Fruit fly (Drosophila melanogaster) whole organism, embryonic: ENCODE data around the gene Swip-1.
A peak's percentile ranks its signal among the peaks of the same experiment; 100 is the strongest.

Source experiments
- Ada2b ChIP-seq: fragments of 200-800 bp; sonication (Bioruptor generic); IDR thresholded peaks from 2 replicates; pipeline ENCODE4 v1.3.6; 2022; ENCODE audit warnings: missing biosample characterization, missing genetic modification characterization
- Awh ChIP-seq: fragments of 200-800 bp; sonication (Bioruptor generic); IDR thresholded peaks from 2 replicates; pipeline ENCODE4, ENCODE4 v1.3.6; 2022; ENCODE audit warnings: missing biosample characterization, missing genetic modification characterization
- BtbVII ChIP-seq: fragments of 200-800 bp; sonication (Bioruptor generic); optimal IDR thresholded peaks from 3 replicates; lab custom pipeline; 2017; ENCODE audit warnings: missing biosample characterization, mild to moderate bottlenecking, missing genetic modification characterization
- CG10321 ChIP-seq: fragments of 200-800 bp; sonication (Bioruptor generic); IDR thresholded peaks from 2 replicates; pipeline ENCODE4 v1.3.6; 2022; ENCODE audit warnings: missing biosample characterization, missing genetic modification characterization
- CG10462 ChIP-seq: fragments of 200-800 bp; sonication (Bioruptor generic); optimal IDR thresholded peaks from 2 replicates; lab custom pipeline; 2016; ENCODE audit warnings: missing biosample characterization, missing genetic modification characterization
- CG13123 ChIP-seq: fragments of 200-800 bp; sonication (Bioruptor generic); optimal IDR thresholded peaks from 2 replicates; lab custom pipeline; 2016; ENCODE audit warnings: missing biosample characterization, missing genetic modification characterization
- CG14860 ChIP-seq: fragments of 200-800 bp; sonication (Bioruptor generic); IDR thresholded peaks from 3 replicates; pipeline ENCODE4 v1.3.6; 2022; ENCODE audit warnings: missing biosample characterization, missing genetic modification characterization; ENCODE audit not compliant: partially characterized antibody
- CG15601 ChIP-seq: fragments of 200-800 bp; sonication (Bioruptor generic); optimal IDR thresholded peaks from 3 replicates; lab custom pipeline; 2019; ENCODE audit warnings: missing biosample characterization, mild to moderate bottlenecking, missing genetic modification characterization, moderate library complexity
- CG16863 ChIP-seq: fragments of 200-800 bp; sonication (Bioruptor generic); optimal IDR thresholded peaks from 3 replicates; lab custom pipeline; 2016; ENCODE audit warnings: missing biosample characterization, missing genetic modification characterization
- CG17359 ChIP-seq: fragments of 200-800 bp; sonication (Bioruptor generic); optimal IDR thresholded peaks from 3 replicates; lab custom pipeline; 2018; ENCODE audit warnings: missing biosample characterization, mild to moderate bottlenecking, missing genetic modification characterization, moderate library complexity
- CG30431 ChIP-seq: fragments of 200-800 bp; sonication (Bioruptor generic); optimal IDR thresholded peaks from 2 replicates; lab custom pipeline; 2017; ENCODE audit warnings: missing biosample characterization, missing genetic modification characterization
- CG4328 ChIP-seq: fragments of 200-800 bp; sonication (Bioruptor generic); optimal IDR thresholded peaks from 3 replicates; lab custom pipeline; 2017; ENCODE audit warnings: missing biosample characterization, missing genetic modification reagents, missing genetic modification characterization
- CG4617 ChIP-seq: fragments of 200-800 bp; sonication (Bioruptor generic); optimal IDR thresholded peaks from 3 replicates; lab custom pipeline; 2016; ENCODE audit warnings: missing biosample characterization, missing genetic modification characterization, borderline replicate concordance
- CG4820 ChIP-seq: fragments of 200-800 bp; sonication (Bioruptor generic); optimal IDR thresholded peaks from 3 replicates; lab custom pipeline; 2016; ENCODE audit warnings: missing biosample characterization, missing genetic modification characterization
- CG6683 ChIP-seq: fragments of 200-800 bp; sonication (Bioruptor generic); optimal IDR thresholded peaks from 2 replicates; lab custom pipeline; 2017; ENCODE audit warnings: missing biosample characterization, mild to moderate bottlenecking, missing genetic modification characterization, missing genetic modification reagents
- CG6689 ChIP-seq: fragments of 200-800 bp; sonication (Bioruptor generic); IDR thresholded peaks from 2 replicates; pipeline ENCODE4 v1.3.6; 2022; ENCODE audit warnings: missing biosample characterization, missing genetic modification characterization
- CG7357 ChIP-seq: fragments of 200-800 bp; sonication (Bioruptor generic); IDR thresholded peaks from 3 replicates; pipeline ENCODE4 v1.3.6; 2022; ENCODE audit warnings: missing biosample characterization, missing genetic modification characterization
- CG9215 ChIP-seq: fragments of 200-800 bp; sonication (Bioruptor generic); IDR thresholded peaks from 2 replicates; pipeline ENCODE4 v1.3.6; 2022; ENCODE audit warnings: missing biosample characterization, missing genetic modification characterization
- Camta ChIP-seq: fragments of 200-800 bp; sonication (Bioruptor generic); optimal IDR thresholded peaks from 2 replicates; lab custom pipeline; 2016; ENCODE audit warnings: missing biosample characterization, missing genetic modification characterization
- Doc3 ChIP-seq: fragments of 200-800 bp; sonication (Bioruptor generic); IDR thresholded peaks from 3 replicates; pipeline ENCODE4 v1.3.6; 2022; ENCODE audit warnings: missing biosample characterization, missing genetic modification characterization; ENCODE audit not compliant: partially characterized antibody
- Hsf ChIP-seq: fragments of 200-800 bp; sonication (Bioruptor generic); optimal IDR thresholded peaks from 3 replicates; lab custom pipeline; 2016; ENCODE audit warnings: missing biosample characterization, missing genetic modification characterization
- Lim3 ChIP-seq: fragments of 200-800 bp; sonication (Bioruptor generic); IDR thresholded peaks from 2 replicates; pipeline ENCODE4 v1.3.6; 2022; ENCODE audit warnings: missing biosample characterization, missing genetic modification characterization
- Myb ChIP-seq: fragments of 200-800 bp; sonication (Bioruptor generic); optimal IDR thresholded peaks from 2 replicates; lab custom pipeline; 2016; ENCODE audit warnings: missing biosample characterization, missing genetic modification characterization
- Nf-YB ChIP-seq: fragments of 200-800 bp; sonication (Bioruptor generic); optimal IDR thresholded peaks from 3 replicates; lab custom pipeline; 2019; ENCODE audit warnings: missing biosample characterization, mild to moderate bottlenecking, missing genetic modification characterization, moderate library complexity
- Scr ChIP-seq: fragments of 200-800 bp; sonication (Bioruptor generic); IDR thresholded peaks from 2 replicates; pipeline ENCODE4 v1.3.6; 2022; ENCODE audit warnings: missing biosample characterization, missing genetic modification characterization; ENCODE audit not compliant: partially characterized antibody
- Sry-β ChIP-seq: fragments of 200-800 bp; sonication (Bioruptor generic); optimal IDR thresholded peaks from 2 replicates; lab custom pipeline; 2018; ENCODE audit warnings: missing biosample characterization, mild to moderate bottlenecking, missing genetic modification characterization, moderate library complexity
- Sry-δ ChIP-seq: fragments of 200-800 bp; sonication (Bioruptor generic); optimal IDR thresholded peaks from 2 replicates; lab custom pipeline; 2016; ENCODE audit warnings: missing biosample characterization, missing genetic modification characterization
- TFAM ChIP-seq: fragments of 200-800 bp; sonication (Bioruptor generic); optimal IDR thresholded peaks from 2 replicates; lab custom pipeline; 2017; ENCODE audit warnings: missing biosample characterization, missing genetic modification characterization, inconsistent platforms
- Trl ChIP-seq, 3 experiments: fragments of >200 bp in 2 of 3; fragments of 200-800 bp in 1 of 3; sonication (Bioruptor generic) in 1 of 3; optimal IDR thresholded peaks; 2 replicates in 1 of 3; 3 replicates in 2 of 3; lab custom pipeline; 2016 to 2017; ENCODE audit warnings: missing biosample characterization in 1 of 3, missing genetic modification characterization in 1 of 3
- Vsx1 ChIP-seq: fragments of 200-800 bp; sonication (Bioruptor generic); optimal IDR thresholded peaks from 2 replicates; lab custom pipeline; 2017; ENCODE audit warnings: missing biosample characterization, mild to moderate bottlenecking, missing genetic modification characterization, missing genetic modification reagents
- amos ChIP-seq: fragments of 200-800 bp; sonication (Bioruptor generic); IDR thresholded peaks from 2 replicates; pipeline ENCODE4 v1.3.6; 2022; ENCODE audit warnings: missing biosample characterization, missing genetic modification characterization; ENCODE audit not compliant: partially characterized antibody
- aop ChIP-seq: fragments of 200-800 bp; sonication (Bioruptor generic); IDR thresholded peaks from 2 replicates; pipeline ENCODE4 v1.3.6; 2022; ENCODE audit warnings: missing biosample characterization, missing genetic modification characterization
- ara ChIP-seq: fragments of 200-800 bp; sonication (Bioruptor generic); IDR thresholded peaks from 2 replicates; pipeline ENCODE4 v1.3.6; 2022; ENCODE audit warnings: missing biosample characterization, missing genetic modification characterization
- chinmo ChIP-seq: fragments of 200-800 bp; sonication (Bioruptor generic); IDR thresholded peaks from 4 replicates; pipeline ENCODE4 v1.3.6; 2022; ENCODE audit warnings: missing biosample characterization, missing genetic modification characterization; ENCODE audit not compliant: partially characterized antibody
- dmrt11E ChIP-seq: fragments of 200-800 bp; sonication (Bioruptor generic); optimal IDR thresholded peaks from 3 replicates; lab custom pipeline; 2018; ENCODE audit warnings: missing biosample characterization, mild to moderate bottlenecking, missing genetic modification characterization, moderate library complexity
- fru ChIP-seq: fragments of >200 bp; optimal IDR thresholded peaks from 2 replicates; lab custom pipeline; 2017
- gcm2 ChIP-seq: fragments of 200-800 bp; sonication (Bioruptor generic); optimal IDR thresholded peaks from 2 replicates; lab custom pipeline; 2016; ENCODE audit warnings: missing biosample characterization, missing genetic modification characterization
- luna ChIP-seq: fragments of 200-800 bp; sonication (Bioruptor generic); optimal IDR thresholded peaks from 2 replicates; lab custom pipeline; 2016; ENCODE audit warnings: missing biosample characterization, missing genetic modification characterization
- nerfin-2 ChIP-seq: fragments of 200-800 bp; sonication (Bioruptor generic); IDR thresholded peaks from 2 replicates; pipeline ENCODE4 v1.3.6; 2022; ENCODE audit warnings: missing biosample characterization, missing genetic modification characterization; ENCODE audit not compliant: partially characterized antibody
- nmo ChIP-seq: fragments of 200-800 bp; sonication (Bioruptor generic); optimal IDR thresholded peaks from 2 replicates; lab custom pipeline; 2018; ENCODE audit warnings: missing biosample characterization, mild to moderate bottlenecking, missing genetic modification characterization, moderate library complexity
- onecut ChIP-seq: fragments of 200-800 bp; sonication (Bioruptor generic); IDR thresholded peaks from 2 replicates; pipeline ENCODE4 v1.3.6; 2022; ENCODE audit warnings: missing biosample characterization, missing genetic modification characterization
- pita ChIP-seq: fragments of 200-800 bp; sonication (Bioruptor generic); optimal IDR thresholded peaks from 2 replicates; lab custom pipeline; 2017; ENCODE audit warnings: missing biosample characterization, mild to moderate bottlenecking, missing genetic modification characterization
- psq ChIP-seq: fragments of 200-800 bp; sonication (Bioruptor generic); optimal IDR thresholded peaks from 2 replicates; lab custom pipeline; 2017; ENCODE audit warnings: missing biosample characterization, missing genetic modification characterization
- schlank ChIP-seq: fragments of 200-800 bp; sonication (Bioruptor generic); optimal IDR thresholded peaks from 2 replicates; lab custom pipeline; 2018; ENCODE audit warnings: missing biosample characterization, mild to moderate bottlenecking, missing genetic modification characterization
- slou ChIP-seq: fragments of 200-800 bp; sonication (Bioruptor generic); optimal IDR thresholded peaks from 3 replicates; lab custom pipeline; 2016; ENCODE audit warnings: missing biosample characterization, missing genetic modification characterization
- sna ChIP-seq: fragments of 200-800 bp; sonication (Bioruptor generic); IDR thresholded peaks from 2 replicates; pipeline ENCODE4 v1.3.6; 2022; ENCODE audit warnings: missing biosample characterization, missing genetic modification characterization; ENCODE audit not compliant: partially characterized antibody
- trem ChIP-seq: fragments of 200-800 bp; optimal IDR thresholded peaks from 3 replicates; lab custom pipeline; 2019; ENCODE audit warnings: missing biosample characterization, mild to moderate bottlenecking, missing genetic modification characterization, moderate library complexity
- unpg ChIP-seq: fragments of 200-800 bp; sonication (Bioruptor generic); optimal IDR thresholded peaks from 3 replicates; lab custom pipeline; 2018; ENCODE audit warnings: missing biosample characterization, mild to moderate bottlenecking, missing genetic modification characterization, moderate library complexity
- zf30C ChIP-seq: fragments of 200-800 bp; sonication (Bioruptor generic); optimal IDR thresholded peaks from 3 replicates; lab custom pipeline; 2018; ENCODE audit warnings: missing biosample characterization, mild to moderate bottlenecking, missing genetic modification characterization

Gene Swip-1

dm6 chr2L:18951674-18952073 lies 35.4 kb downstream of the Swip-1 start, which contains the start of gene Nedd8 (continued):
- TF ChIP-seq Vsx1 (GFP tag; lab: Kevin White, UChicago) (no peak), CG4617 (GFP tag; lab: Kevin White, UChicago) (peak; percentile 29), nerfin-2 (GFP tag; lab: Robert Waterston, UW) (peak; percentile 66), Hsf (no peak), onecut (GFP tag; lab: Robert Waterston, UW) (no peak), Camta (no peak), Myb (GFP tag; lab: Kevin White, UChicago) (peak; percentile 68), trem (tag; lab: Kevin White, UChicago) (peak; percentile 48), sna (GFP tag; lab: Robert Waterston, UW) (peak; percentile 87)

- TF ChIP-seq schlank (tag; lab: Kevin White, UChicago) (no peak), CG6689 (GFP tag; lab: Robert Waterston, UW) (no peak), gcm2 (GFP tag; lab: Kevin White, UChicago) (no peak), luna (GFP tag; lab: Kevin White, UChicago) (no peak), dmrt11E (tag; lab: Kevin White, UChicago) (no peak), Lim3 (no peak), CG9215 (GFP tag; lab: Robert Waterston, UW) (no peak), CG16863 (no peak), nmo (no peak), TFAM (no peak), CG4820 (GFP tag; lab: Kevin White, UChicago) (no peak), chinmo (GFP tag; lab: Robert Waterston, UW) (0 out of 4 replicates have a peak, but pooled peaks have one; percentile 11), Awh (GFP tag; lab: Robert Waterston, UW) (no peak), amos (GFP tag; lab: Robert Waterston, UW) (peak; percentile 38; the same call in 1 of the 2 replicates), Ada2b (no peak), CG13123 (GFP tag; lab: Kevin White, UChicago) (no peak), Sry-δ (GFP tag; lab: Kevin White, UChicago) (peak; percentile 45), CG10462 (GFP tag; lab: Kevin White, UChicago) (no peak), Doc3 (GFP tag; lab: Robert Waterston, UW) (no peak), CG10321 (no peak), Trl (optimal IDR thresholded peaks at IDR 0.05; lab: Kevin White, UChicago) (no peak), Trl (GFP tag; optimal IDR thresholded peaks at IDR 0.05; lab: Kevin White, UChicago) (no peak), aop (GFP tag; lab: Robert Waterston, UW) (no peak), CG7357 (no peak), CG30431 (GFP tag; lab: Kevin White, UChicago) (no peak), zf30C (GFP tag; lab: Kevin White, UChicago) (no peak), unpg (no peak), Nf-YB (GFP tag; lab: Kevin White, UChicago) (no peak), CG14860 (GFP tag; lab: Robert Waterston, UW) (no peak), Scr (GFP tag; lab: Robert Waterston, UW) (peak; percentile 50), CG4328 (GFP tag; lab: Kevin White, UChicago) (no peak), CG6683 (no peak), CG15601 (tag; lab: Kevin White, UChicago) (no peak), pita (GFP tag; lab: Kevin White, UChicago) (no peak), fru (lab: Kevin White, UChicago) (no peak), ara (GFP tag; lab: Robert Waterston, UW) (no peak), slou (GFP tag; lab: Kevin White, UChicago) (no peak), BtbVII (GFP tag; lab: Kevin White, UChicago) (no peak), Sry-β (no peak), Myb (GFP tag; lab: Kevin White, UChicago) (no peak), CG17359 (tag; lab: Kevin White, UChicago) (no peak), psq (GFP tag; lab: Kevin White, UChicago) (no peak)
Measured at dm6 chr2L:18948724-18949108, 38.4 kb downstream of the Swip-1 start, which contains the start of gene CG10428. Gene CG10428, plus strand, starts transcription at chr2L:18948884.
